Fruit fly (Drosophila melanogaster) whole organism, embryonic: ENCODE measurements around the gene CG32260.

ENCODE experiments used
- Abd-B ChIP-seq: fragments of 200-800 bp; sonication (Bioruptor generic); optimal IDR thresholded peaks from 2 replicates; lab custom pipeline; 2018; ENCODE audit warnings: missing biosample characterization, mild to moderate bottlenecking, missing genetic modification characterization, moderate library complexity
- Blimp-1 ChIP-seq: fragments of 200-800 bp; sonication (Bioruptor generic); optimal IDR thresholded peaks from 3 replicates; lab custom pipeline; 2018; ENCODE audit warnings: missing biosample characterization, missing genetic modification characterization, mild to moderate bottlenecking, moderate library complexity, missing genetic modification reagents
- CG10366 ChIP-seq: fragments of 200-800 bp; sonication (Bioruptor generic); IDR thresholded peaks from 2 replicates; pipeline ENCODE4 v1.3.6; 2022; ENCODE audit warnings: missing biosample characterization, missing genetic modification characterization
- CG10565 ChIP-seq: fragments of 200-800 bp; sonication (Bioruptor generic); optimal IDR thresholded peaks from 3 replicates; lab custom pipeline; 2016; ENCODE audit warnings: missing biosample characterization, mild to moderate bottlenecking, missing genetic modification characterization
- CG13296 ChIP-seq: fragments of 200-800 bp; sonication (Bioruptor generic); optimal IDR thresholded peaks from 3 replicates; lab custom pipeline; 2018; ENCODE audit warnings: missing biosample characterization, mild to moderate bottlenecking, missing genetic modification characterization
- CG13775 ChIP-seq: fragments of 200-800 bp; sonication (Bioruptor generic); optimal IDR thresholded peaks from 3 replicates; lab custom pipeline; 2017; ENCODE audit warnings: missing biosample characterization, mild to moderate bottlenecking, missing genetic modification characterization
- CG14710 ChIP-seq: fragments of 200-800 bp; sonication (Bioruptor generic); optimal IDR thresholded peaks from 3 replicates; lab custom pipeline; 2019; ENCODE audit warnings: missing biosample characterization, mild to moderate bottlenecking, missing genetic modification characterization, moderate library complexity
- CG15479 ChIP-seq: fragments of 200-800 bp; sonication (Bioruptor generic); optimal IDR thresholded peaks from 3 replicates; lab custom pipeline; 2019; ENCODE audit warnings: missing biosample characterization, mild to moderate bottlenecking, missing genetic modification characterization, moderate library complexity
- CG1602 ChIP-seq: fragments of 200-800 bp; sonication (Bioruptor generic); optimal IDR thresholded peaks from 3 replicates; lab custom pipeline; 2016; ENCODE audit warnings: missing biosample characterization, missing genetic modification characterization
- CG30403 ChIP-seq: fragments of 200-800 bp; sonication (Bioruptor generic); optimal IDR thresholded peaks from 3 replicates; lab custom pipeline; 2016; ENCODE audit warnings: missing biosample characterization, missing genetic modification characterization
- CG30431 ChIP-seq: fragments of 200-800 bp; sonication (Bioruptor generic); optimal IDR thresholded peaks from 2 replicates; lab custom pipeline; 2017; ENCODE audit warnings: missing biosample characterization, missing genetic modification characterization
- CG31365 ChIP-seq: fragments of 200-800 bp; sonication (Bioruptor generic); optimal IDR thresholded peaks from 2 replicates; lab custom pipeline; 2018; ENCODE audit warnings: missing biosample characterization, mild to moderate bottlenecking, missing genetic modification characterization
- CG4820 ChIP-seq: fragments of 200-800 bp; sonication (Bioruptor generic); optimal IDR thresholded peaks from 3 replicates; lab custom pipeline; 2016; ENCODE audit warnings: missing biosample characterization, missing genetic modification characterization
- CG5245 ChIP-seq: fragments of 200-800 bp; sonication (Bioruptor generic); optimal IDR thresholded peaks from 3 replicates; lab custom pipeline; 2016; ENCODE audit warnings: missing biosample characterization, missing genetic modification characterization
- CG7271 ChIP-seq: fragments of 200-800 bp; sonication (Bioruptor generic); optimal IDR thresholded peaks from 2 replicates; lab custom pipeline; 2018; ENCODE audit warnings: missing biosample characterization, mild to moderate bottlenecking, missing genetic modification characterization, moderate library complexity
- CG8388 ChIP-seq: fragments of 200-800 bp; sonication (Bioruptor generic); optimal IDR thresholded peaks from 2 replicates; lab custom pipeline; 2019; ENCODE audit warnings: missing biosample characterization, mild to moderate bottlenecking, missing genetic modification characterization, moderate library complexity
- CG9817 ChIP-seq: fragments of 200-800 bp; sonication (Bioruptor generic); optimal IDR thresholded peaks from 2 replicates; lab custom pipeline; 2018; ENCODE audit warnings: missing biosample characterization, mild to moderate bottlenecking, missing genetic modification characterization, moderate library complexity
- Chrac-16 ChIP-seq: fragments of 200-800 bp; sonication (Bioruptor generic); optimal IDR thresholded peaks from 3 replicates; lab custom pipeline; 2016; ENCODE audit warnings: missing biosample characterization, missing genetic modification characterization
- Dbx ChIP-seq: fragments of 200-800 bp; sonication (Bioruptor generic); IDR thresholded peaks from 3 replicates; pipeline ENCODE4 v1.3.6; 2022; ENCODE audit warnings: missing biosample characterization, missing genetic modification characterization
- E2f1 ChIP-seq: fragments of 200-800 bp; sonication (Bioruptor generic); IDR thresholded peaks from 2 replicates; pipeline ENCODE4 v1.3.6; 2022; ENCODE audit warnings: missing biosample characterization, missing genetic modification characterization
- Elba2 ChIP-seq: fragments of 200-800 bp; sonication (Bioruptor generic); optimal IDR thresholded peaks from 3 replicates; lab custom pipeline; 2016; ENCODE audit warnings: missing biosample characterization, missing genetic modification characterization
- Ets97D ChIP-seq: fragments of 200-800 bp; sonication (Bioruptor generic); optimal IDR thresholded peaks from 3 replicates; lab custom pipeline; 2016; ENCODE audit warnings: missing biosample characterization, missing genetic modification characterization
- Gsc ChIP-seq: fragments of 200-800 bp; sonication (Bioruptor generic); IDR thresholded peaks from 2 replicates; pipeline ENCODE4 v1.3.6; 2022; ENCODE audit warnings: missing biosample characterization, missing genetic modification characterization
- Oli ChIP-seq: fragments of 200-800 bp; sonication (Bioruptor generic); optimal IDR thresholded peaks from 2 replicates; lab custom pipeline; 2018; ENCODE audit warnings: missing biosample characterization, mild to moderate bottlenecking, missing genetic modification characterization, moderate library complexity
- Sin3A ChIP-seq: fragments of >200 bp; optimal IDR thresholded peaks from 2 replicates; lab custom pipeline; 2018
- Xrp1 ChIP-seq: fragments of 200-800 bp; sonication (Bioruptor generic); IDR thresholded peaks from 2 replicates; pipeline ENCODE4 v1.3.6; 2022; ENCODE audit warnings: missing biosample characterization, missing genetic modification characterization
- caup ChIP-seq: fragments of 200-800 bp; sonication (Bioruptor generic); optimal IDR thresholded peaks from 3 replicates; lab custom pipeline; 2017; ENCODE audit warnings: missing biosample characterization, mild to moderate bottlenecking, missing genetic modification characterization, moderate library complexity; ENCODE audit not compliant: severe bottlenecking
- chif ChIP-seq, 2 experiments: fragments of 200-800 bp; sonication (Bioruptor generic); optimal IDR thresholded peaks; 3 replicates each; lab custom pipeline; 2016; ENCODE audit warnings: missing biosample characterization in 2 of 2, missing genetic modification characterization in 2 of 2
- chm ChIP-seq: fragments of 200-800 bp; sonication (Bioruptor generic); IDR thresholded peaks from 2 replicates; pipeline ENCODE4 v1.3.6; 2022; ENCODE audit warnings: missing biosample characterization, missing genetic modification characterization
- corto ChIP-seq: fragments of 200-800 bp; sonication (Bioruptor generic); optimal IDR thresholded peaks from 2 replicates; lab custom pipeline; 2016; ENCODE audit warnings: missing biosample characterization, mild to moderate bottlenecking, missing genetic modification characterization, moderate library complexity
- ems ChIP-seq: fragments of 200-800 bp; sonication (Bioruptor generic); optimal IDR thresholded peaks from 3 replicates; lab custom pipeline; 2016; ENCODE audit warnings: missing biosample characterization, missing genetic modification characterization
- ftz-f1 ChIP-seq: fragments of 200-800 bp; sonication (Bioruptor generic); optimal IDR thresholded peaks from 2 replicates; lab custom pipeline; 2016; ENCODE audit warnings: missing biosample characterization, missing genetic modification characterization
- fu2 ChIP-seq: fragments of 200-800 bp; sonication (Bioruptor generic); optimal IDR thresholded peaks from 2 replicates; lab custom pipeline; 2016; ENCODE audit warnings: missing biosample characterization, missing genetic modification characterization
- gce ChIP-seq: fragments of 200-800 bp; sonication (Bioruptor generic); IDR thresholded peaks from 3 replicates; pipeline ENCODE4 v1.3.6; 2022; ENCODE audit warnings: missing biosample characterization, missing genetic modification characterization
- kni ChIP-seq: fragments of 200-800 bp; sonication (Bioruptor generic); optimal IDR thresholded peaks from 3 replicates; lab custom pipeline; 2017; ENCODE audit warnings: mild to moderate bottlenecking, missing biosample characterization, missing genetic modification reagents, missing genetic modification characterization
- lbe ChIP-seq: fragments of 200-800 bp; sonication (Bioruptor generic); optimal IDR thresholded peaks from 2 replicates; lab custom pipeline; 2016; ENCODE audit warnings: missing biosample characterization, mild to moderate bottlenecking, missing genetic modification characterization
- lmd ChIP-seq: fragments of 200-800 bp; sonication (Bioruptor generic); IDR thresholded peaks from 2 replicates; pipeline ENCODE4 v1.3.6; 2022; ENCODE audit warnings: missing biosample characterization, missing genetic modification characterization
- maf-S ChIP-seq: fragments of 200-800 bp; sonication (Bioruptor generic); optimal IDR thresholded peaks from 2 replicates; lab custom pipeline; 2016; ENCODE audit warnings: missing biosample characterization, missing genetic modification characterization
- nom ChIP-seq: fragments of 200-800 bp; sonication (Bioruptor generic); optimal IDR thresholded peaks from 2 replicates; lab custom pipeline; 2017; ENCODE audit warnings: missing biosample characterization, missing genetic modification characterization, mild to moderate bottlenecking, moderate library complexity, missing genetic modification reagents
- oc ChIP-seq: fragments of 200-800 bp; sonication (Bioruptor generic); optimal IDR thresholded peaks from 2 replicates; lab custom pipeline; 2018; ENCODE audit warnings: missing biosample characterization, mild to moderate bottlenecking, missing genetic modification characterization, moderate library complexity
- otp ChIP-seq: fragments of 200-800 bp; sonication (Bioruptor generic); IDR thresholded peaks from 3 replicates; pipeline ENCODE4, ENCODE4 v1.3.6; 2022; ENCODE audit warnings: missing biosample characterization, missing genetic modification characterization
- pan ChIP-seq, 4 experiments: fragments of >200 bp in 3 of 4; fragments of 200-800 bp in 1 of 4; sonication (Bioruptor generic) in 1 of 4; optimal IDR thresholded peaks in 3 of 4; IDR thresholded peaks in 1 of 4; 2 replicates each; pipeline versions ENCODE4 v1.3.6 to Lab custom; 2017 to 2022; ENCODE audit warnings: missing biosample characterization in 2 of 4, missing genetic modification characterization in 2 of 4, mixed read lengths in 1 of 4
- pfk ChIP-seq: fragments of 200-800 bp; sonication (Bioruptor generic); optimal IDR thresholded peaks from 2 replicates; lab custom pipeline; 2018; ENCODE audit warnings: missing biosample characterization, mild to moderate bottlenecking, missing genetic modification characterization, moderate library complexity
- phol ChIP-seq: fragments of 200-800 bp; sonication (Bioruptor generic); optimal IDR thresholded peaks from 3 replicates; lab custom pipeline; 2018; ENCODE audit warnings: missing biosample characterization, mild to moderate bottlenecking, missing genetic modification characterization, moderate library complexity
- salm ChIP-seq: fragments of 200-800 bp; sonication (Bioruptor generic); optimal IDR thresholded peaks from 2 replicates; lab custom pipeline; 2018; ENCODE audit warnings: missing biosample characterization, mild to moderate bottlenecking, missing genetic modification characterization
- sima ChIP-seq: fragments of 200-800 bp; sonication (Bioruptor generic); optimal IDR thresholded peaks from 2 replicates; lab custom pipeline; 2016; ENCODE audit warnings: missing biosample characterization, missing genetic modification characterization
- ssp ChIP-seq: fragments of 200-800 bp; sonication (Bioruptor generic); IDR thresholded peaks from 2 replicates; pipeline ENCODE4 v1.3.6; 2022; ENCODE audit warnings: missing biosample characterization, missing genetic modification characterization
- vvl ChIP-seq: fragments of 200-800 bp; sonication (Bioruptor generic); IDR thresholded peaks from 2 replicates; pipeline ENCODE4 v1.3.6; 2022; ENCODE audit warnings: missing biosample characterization, missing genetic modification characterization
- wek ChIP-seq: fragments of 200-800 bp; sonication (Bioruptor generic); optimal IDR thresholded peaks from 3 replicates; lab custom pipeline; 2018; ENCODE audit warnings: missing biosample characterization, mild to moderate bottlenecking, missing genetic modification characterization, moderate library complexity
- zf30C ChIP-seq: fragments of 200-800 bp; sonication (Bioruptor generic); optimal IDR thresholded peaks from 3 replicates; lab custom pipeline; 2018; ENCODE audit warnings: missing biosample characterization, mild to moderate bottlenecking, missing genetic modification characterization

The CG32260 gene

DNA sequence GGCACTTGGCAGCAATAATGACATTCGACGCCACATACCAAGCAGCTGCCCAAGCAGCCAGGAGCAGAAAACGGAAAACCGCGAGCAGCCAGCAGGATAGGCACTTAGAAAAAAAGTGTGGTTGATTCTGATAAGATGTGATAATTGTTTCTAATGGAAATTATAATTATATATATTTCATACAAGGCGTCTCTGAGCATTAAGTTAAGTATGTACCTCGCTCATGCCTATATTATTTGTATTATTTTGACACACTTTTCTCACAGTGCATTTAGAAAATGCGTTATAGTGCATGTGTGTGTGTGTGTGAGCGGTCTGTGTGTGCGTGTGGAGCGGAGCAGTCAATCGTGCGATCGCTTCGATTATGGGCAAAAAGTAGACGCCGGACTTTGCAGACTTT, 16.2 kb downstream of the CG32260 start (continued):
- TF ChIP-seq CG30431 (GFP tag; lab: Kevin White, UChicago) (peak; percentile 44), CG31365 (tag; lab: Kevin White, UChicago) (no peak), sima (GFP tag; lab: Kevin White, UChicago) (no peak), corto (GFP tag; lab: Kevin White, UChicago) (peak; percentile 44), CG10366 (GFP tag; lab: Robert Waterston, UW) (0 out of 2 replicates have a peak, but pooled peaks have one; percentile 12), CG8388 (GFP tag; lab: Kevin White, UChicago) (peak; percentile 22), Abd-B (GFP tag; lab: Kevin White, UChicago) (peak; percentile 15), CG9817 (tag; lab: Kevin White, UChicago) (no peak), CG13775 (GFP tag; lab: Kevin White, UChicago) (peak; percentile 21), CG4820 (GFP tag; lab: Kevin White, UChicago) (peak; percentile 7), Gsc (no peak), wek (no peak), chif (GFP tag; optimal IDR thresholded peaks at IDR 0.05; lab: Kevin White, UChicago) (peak in 1 of 2 experiments; percentile 23), Sin3A (lab: Kevin White, UChicago) (no peak), ssp (GFP tag; lab: Robert Waterston, UW) (no peak), maf-S (GFP tag; lab: Kevin White, UChicago) (no peak), CG13296 (GFP tag; lab: Kevin White, UChicago) (no peak), kni (GFP tag; lab: Kevin White, UChicago) (no peak), oc (tag; lab: Kevin White, UChicago) (no peak), salm (no peak), CG14710 (tag; lab: Kevin White, UChicago) (peak; percentile 39), CG15479 (peak; percentile 5), CG10565 (GFP tag; lab: Kevin White, UChicago) (no peak), caup (GFP tag; lab: Kevin White, UChicago) (no peak), fu2 (GFP tag; lab: Kevin White, UChicago) (no peak), CG30403 (peak; percentile 9), ems (no peak), Oli (tag; lab: Kevin White, UChicago) (peak; percentile 13), Elba2 (GFP tag; lab: Kevin White, UChicago) (peak; percentile 42), Xrp1 (peak; percentile 76), gce (GFP tag; lab: Robert Waterston, UW) (0 out of 3 replicates have a peak, but pooled peaks have one; percentile 30), vvl (GFP tag; lab: Robert Waterston, UW) (peak; percentile 31; the same call in 1 of the 2 replicates), phol (tag; lab: Kevin White, UChicago) (peak; percentile 44), Chrac-16 (GFP tag; lab: Kevin White, UChicago) (peak; percentile 45), otp (GFP tag; lab: Robert Waterston, UW) (no peak), lbe (GFP tag; lab: Kevin White, UChicago) (peak; percentile 18), E2f1 (GFP tag; lab: Robert Waterston, UW) (peak; percentile 17; the same call in 1 of the 2 replicates), CG1602 (GFP tag; lab: Kevin White, UChicago) (peak; percentile 33), CG5245 (GFP tag; lab: Kevin White, UChicago) (no peak), pan (optimal IDR thresholded peaks at IDR 0.05; lab: Kevin White, UChicago) (no peak), pan (GFP tag; optimal IDR thresholded peaks at IDR 0.05 in 1 of 2, IDR thresholded peaks at IDR 0.05 in 1 of 2) (no peak), ftz-f1 (GFP tag; lab: Kevin White, UChicago) (no peak), Dbx (GFP tag; lab: Robert Waterston, UW) (no peak), chm (GFP tag; lab: Robert Waterston, UW) (peak; percentile 47; the same call in 1 of the 2 replicates), lmd (GFP tag; lab: Robert Waterston, UW) (no peak), zf30C (GFP tag; lab: Kevin White, UChicago) (peak; percentile 58), Ets97D (GFP tag; lab: Kevin White, UChicago) (no peak), Blimp-1 (peak; percentile 15), pfk (GFP tag; lab: Kevin White, UChicago) (no peak), nom (GFP tag; lab: Kevin White, UChicago) (peak; percentile 19), CG7271 (tag; lab: Kevin White, UChicago) (peak; percentile 59)
